Fruit fly (Drosophila melanogaster) whole organism, embryonic: ENCODE data around the gene CG8960.

Source experiments
- Atf3 ChIP-seq: fragments of 200-800 bp; sonication (Bioruptor generic); optimal IDR thresholded peaks from 3 replicates; lab custom pipeline; 2016; ENCODE audit warnings: missing biosample characterization, missing genetic modification characterization
- CG11696 ChIP-seq: fragments of 200-800 bp; sonication (Bioruptor generic); IDR thresholded peaks from 2 replicates; pipeline ENCODE4 v1.3.6; 2022; ENCODE audit warnings: missing biosample characterization, missing genetic modification characterization
- CG12104 ChIP-seq: fragments of 200-800 bp; sonication (Bioruptor generic); optimal IDR thresholded peaks from 3 replicates; lab custom pipeline; 2016; ENCODE audit warnings: missing biosample characterization, missing genetic modification characterization
- CG14710 ChIP-seq: fragments of 200-800 bp; sonication (Bioruptor generic); optimal IDR thresholded peaks from 3 replicates; lab custom pipeline; 2019; ENCODE audit warnings: missing biosample characterization, mild to moderate bottlenecking, missing genetic modification characterization, moderate library complexity
- CG15073 ChIP-seq: fragments of 200-800 bp; sonication (Bioruptor generic); optimal IDR thresholded peaks from 2 replicates; lab custom pipeline; 2016; ENCODE audit warnings: missing biosample characterization, missing genetic modification characterization
- CG16813 ChIP-seq: fragments of 200-800 bp; sonication (Bioruptor generic); IDR thresholded peaks from 3 replicates; pipeline ENCODE4 v1.3.6; 2022; ENCODE audit warnings: missing biosample characterization, missing genetic modification characterization; ENCODE audit not compliant: partially characterized antibody
- CG17829 ChIP-seq: fragments of 200-800 bp; optimal IDR thresholded peaks from 2 replicates; lab custom pipeline; 2019; ENCODE audit warnings: missing biosample characterization, mild to moderate bottlenecking, missing genetic modification characterization, moderate library complexity
- CG1792 ChIP-seq: fragments of 200-800 bp; sonication (Bioruptor generic); optimal IDR thresholded peaks from 2 replicates; lab custom pipeline; 2016; ENCODE audit warnings: missing biosample characterization, missing genetic modification characterization
- CG18262 ChIP-seq: fragments of 200-800 bp; optimal IDR thresholded peaks from 3 replicates; lab custom pipeline; 2019; ENCODE audit warnings: missing biosample characterization, mild to moderate bottlenecking, missing genetic modification characterization, moderate library complexity
- CG2116 ChIP-seq: fragments of 200-800 bp; sonication (Bioruptor generic); optimal IDR thresholded peaks from 3 replicates; lab custom pipeline; 2018; ENCODE audit warnings: missing biosample characterization, mild to moderate bottlenecking, missing genetic modification characterization
- CG2712 ChIP-seq: fragments of 200-800 bp; optimal IDR thresholded peaks from 3 replicates; lab custom pipeline; 2019; ENCODE audit warnings: missing biosample characterization, mild to moderate bottlenecking, missing genetic modification characterization, moderate library complexity
- CG30020 ChIP-seq: fragments of 200-800 bp; optimal IDR thresholded peaks from 2 replicates; lab custom pipeline; 2019; ENCODE audit warnings: missing biosample characterization, mild to moderate bottlenecking, missing genetic modification characterization, moderate library complexity
- CG30403 ChIP-seq: fragments of 200-800 bp; sonication (Bioruptor generic); optimal IDR thresholded peaks from 3 replicates; lab custom pipeline; 2016; ENCODE audit warnings: missing biosample characterization, missing genetic modification characterization
- CG34422 ChIP-seq: fragments of 200-800 bp; sonication (Bioruptor generic); IDR thresholded peaks from 3 replicates; pipeline ENCODE4 v1.3.6; 2022; ENCODE audit warnings: missing biosample characterization, missing genetic modification characterization
- CG4360 ChIP-seq: fragments of 200-800 bp; sonication (Bioruptor generic); IDR thresholded peaks from 2 replicates; pipeline ENCODE4 v1.3.6; 2022; ENCODE audit warnings: missing biosample characterization, missing genetic modification characterization
- CG4404 ChIP-seq: fragments of 200-800 bp; sonication (Bioruptor generic); IDR thresholded peaks from 2 replicates; pipeline ENCODE4 v1.3.6; 2022; ENCODE audit warnings: missing biosample characterization, missing genetic modification characterization
- CG5180 ChIP-seq: fragments of 200-800 bp; sonication (Bioruptor generic); optimal IDR thresholded peaks from 3 replicates; lab custom pipeline; 2017; ENCODE audit warnings: missing biosample characterization, missing genetic modification characterization, mild to moderate bottlenecking, moderate library complexity, missing genetic modification reagents
- CG5245 ChIP-seq: fragments of 200-800 bp; sonication (Bioruptor generic); optimal IDR thresholded peaks from 3 replicates; lab custom pipeline; 2016; ENCODE audit warnings: missing biosample characterization, missing genetic modification characterization
- CG5953 ChIP-seq: fragments of 200-800 bp; sonication (Bioruptor generic); IDR thresholded peaks from 2 replicates; pipeline ENCODE4 v1.3.6; 2022; ENCODE audit warnings: missing biosample characterization, missing genetic modification characterization
- CG6254 ChIP-seq: fragments of 200-800 bp; sonication (Bioruptor generic); optimal IDR thresholded peaks from 3 replicates; lab custom pipeline; 2017; ENCODE audit warnings: mild to moderate bottlenecking, missing biosample characterization, missing genetic modification reagents, missing genetic modification characterization
- CG7928 ChIP-seq: fragments of 200-800 bp; sonication (Bioruptor generic); optimal IDR thresholded peaks from 2 replicates; lab custom pipeline; 2017; ENCODE audit warnings: missing biosample characterization, mild to moderate bottlenecking, missing genetic modification characterization
- CG8359 ChIP-seq: fragments of 200-800 bp; sonication (Bioruptor generic); optimal IDR thresholded peaks from 2 replicates; lab custom pipeline; 2017; ENCODE audit warnings: missing biosample characterization, mild to moderate bottlenecking, missing genetic modification characterization, borderline replicate concordance
- CG9727 ChIP-seq: fragments of 200-800 bp; sonication (Bioruptor generic); optimal IDR thresholded peaks from 3 replicates; lab custom pipeline; 2017; ENCODE audit warnings: missing biosample characterization, mild to moderate bottlenecking, missing genetic modification characterization
- CG9797 ChIP-seq: fragments of 200-800 bp; sonication (Bioruptor generic); optimal IDR thresholded peaks from 3 replicates; lab custom pipeline; 2018; ENCODE audit warnings: missing biosample characterization, mild to moderate bottlenecking, missing genetic modification characterization
- Dip3 ChIP-seq: fragments of 200-800 bp; sonication (Bioruptor generic); optimal IDR thresholded peaks from 3 replicates; lab custom pipeline; 2016; ENCODE audit warnings: missing biosample characterization, missing genetic modification characterization
- Dref ChIP-seq: fragments of 200-800 bp; sonication (Bioruptor generic); IDR thresholded peaks from 2 replicates; pipeline ENCODE4 v1.3.6; 2022; ENCODE audit warnings: missing biosample characterization, missing genetic modification characterization
- Ets97D ChIP-seq: fragments of 200-800 bp; sonication (Bioruptor generic); optimal IDR thresholded peaks from 3 replicates; lab custom pipeline; 2016; ENCODE audit warnings: missing biosample characterization, missing genetic modification characterization
- Lhr ChIP-seq: fragments of 200-800 bp; sonication (Bioruptor generic); optimal IDR thresholded peaks from 3 replicates; lab custom pipeline; 2017; ENCODE audit warnings: mild to moderate bottlenecking, missing biosample characterization, missing genetic modification reagents, missing genetic modification characterization
- Med ChIP-seq: fragments of 200-800 bp; sonication (Bioruptor generic); peaks from one replicate; lab custom pipeline; 2016; ENCODE audit warnings: missing biosample characterization, missing genetic modification characterization, mild to moderate bottlenecking, inconsistent platforms, moderate library complexity
- NC2β ChIP-seq: fragments of 200-800 bp; sonication (Bioruptor generic); optimal IDR thresholded peaks from 2 replicates; lab custom pipeline; 2016; ENCODE audit warnings: missing biosample characterization, missing genetic modification characterization
- NfI ChIP-seq: fragments of 200-800 bp; sonication (Bioruptor generic); optimal IDR thresholded peaks from 3 replicates; lab custom pipeline; 2018; ENCODE audit warnings: missing biosample characterization, mild to moderate bottlenecking, missing genetic modification characterization, moderate library complexity
- Opbp ChIP-seq: fragments of 200-800 bp; sonication (Bioruptor generic); IDR thresholded peaks from 3 replicates; pipeline ENCODE4 v1.3.6; 2022; ENCODE audit warnings: missing biosample characterization, missing genetic modification characterization; ENCODE audit not compliant: partially characterized antibody
- Ptx1 ChIP-seq: fragments of 200-800 bp; sonication (Bioruptor generic); IDR thresholded peaks from 2 replicates; pipeline ENCODE4 v1.3.6; 2022; ENCODE audit warnings: missing biosample characterization, missing genetic modification characterization
- Scr ChIP-seq: fragments of 200-800 bp; sonication (Bioruptor generic); IDR thresholded peaks from 2 replicates; pipeline ENCODE4 v1.3.6; 2022; ENCODE audit warnings: missing biosample characterization, missing genetic modification characterization; ENCODE audit not compliant: partially characterized antibody
- Stat92E ChIP-seq, 3 experiments: fragments of >200 bp in 2 of 3; fragments of 200-800 bp in 1 of 3; sonication (Bioruptor generic) in 1 of 3; optimal IDR thresholded peaks; 2 replicates each; lab custom pipeline; 2017 to 2019; ENCODE audit warnings: missing biosample characterization in 3 of 3, missing genetic modification characterization in 3 of 3, mild to moderate bottlenecking in 1 of 3, moderate library complexity in 1 of 3
- Taf1 ChIP-seq: fragments of 200-800 bp; sonication (Bioruptor generic); IDR thresholded peaks from 2 replicates; pipeline ENCODE4 v1.3.6; 2022; ENCODE audit warnings: missing biosample characterization, missing genetic modification characterization
- Usf ChIP-seq: fragments of 200-800 bp; sonication (Bioruptor generic); optimal IDR thresholded peaks from 2 replicates; lab custom pipeline; 2017; ENCODE audit warnings: missing genotype, missing biosample characterization, missing genetic modification characterization
- YL-1 ChIP-seq: fragments of 200-800 bp; sonication (Bioruptor generic); optimal IDR thresholded peaks from 3 replicates; lab custom pipeline; 2017; ENCODE audit warnings: missing biosample characterization, mild to moderate bottlenecking, missing genetic modification characterization
- dan ChIP-seq: fragments of 200-800 bp; sonication (Bioruptor generic); IDR thresholded peaks from 2 replicates; pipeline ENCODE4 v1.3.6; 2022; ENCODE audit warnings: missing biosample characterization, missing genetic modification characterization
- dimm ChIP-seq: fragments of 200-800 bp; sonication (Bioruptor generic); IDR thresholded peaks from 2 replicates; pipeline ENCODE4 v1.3.6; 2022; ENCODE audit warnings: missing biosample characterization, missing genetic modification characterization
- dmrt99B ChIP-seq: fragments of 200-800 bp; sonication (Bioruptor generic); optimal IDR thresholded peaks from 2 replicates; lab custom pipeline; 2018; ENCODE audit warnings: missing biosample characterization, mild to moderate bottlenecking, missing genetic modification characterization, moderate library complexity
- gcm2 ChIP-seq: fragments of 200-800 bp; sonication (Bioruptor generic); optimal IDR thresholded peaks from 2 replicates; lab custom pipeline; 2016; ENCODE audit warnings: missing biosample characterization, missing genetic modification characterization
- pros ChIP-seq: fragments of 200-800 bp; sonication (Bioruptor generic); optimal IDR thresholded peaks from 3 replicates; lab custom pipeline; 2019; ENCODE audit warnings: missing biosample characterization, mild to moderate bottlenecking, missing genetic modification characterization, moderate library complexity
- sisA ChIP-seq: fragments of 200-800 bp; sonication (Bioruptor generic); IDR thresholded peaks from 2 replicates; pipeline ENCODE4 v1.3.6; 2022; ENCODE audit warnings: missing biosample characterization, missing genetic modification characterization
- sna ChIP-seq: fragments of 200-800 bp; sonication (Bioruptor generic); IDR thresholded peaks from 2 replicates; pipeline ENCODE4 v1.3.6; 2022; ENCODE audit warnings: missing biosample characterization, missing genetic modification characterization; ENCODE audit not compliant: partially characterized antibody
- so ChIP-seq: fragments of 200-800 bp; sonication (Bioruptor generic); IDR thresholded peaks from 3 replicates; pipeline ENCODE4 v1.3.6; 2022; ENCODE audit warnings: missing biosample characterization, missing genetic modification characterization
- ttk ChIP-seq: fragments of 200-800 bp; sonication (Bioruptor generic); IDR thresholded peaks from 2 replicates; pipeline ENCODE4 v2.1.2; 2022; ENCODE audit warnings: missing biosample characterization, missing genetic modification characterization

Gene CG8960

dm6 chr3L:2157427-2157931 lies 39.3 kb upstream of the CG8960 start (continued):
- peak; percentile 97 for TF ChIP-seq CG5180 (GFP tag; lab: Kevin White, UChicago)
- TF ChIP-seq CG9727 (GFP tag; lab: Kevin White, UChicago) = no peak
- 0 out of 2 replicates have a peak, but pooled peaks have one; percentile 10 for TF ChIP-seq CG5953 (GFP tag; lab: Robert Waterston, UW)

DNA sequence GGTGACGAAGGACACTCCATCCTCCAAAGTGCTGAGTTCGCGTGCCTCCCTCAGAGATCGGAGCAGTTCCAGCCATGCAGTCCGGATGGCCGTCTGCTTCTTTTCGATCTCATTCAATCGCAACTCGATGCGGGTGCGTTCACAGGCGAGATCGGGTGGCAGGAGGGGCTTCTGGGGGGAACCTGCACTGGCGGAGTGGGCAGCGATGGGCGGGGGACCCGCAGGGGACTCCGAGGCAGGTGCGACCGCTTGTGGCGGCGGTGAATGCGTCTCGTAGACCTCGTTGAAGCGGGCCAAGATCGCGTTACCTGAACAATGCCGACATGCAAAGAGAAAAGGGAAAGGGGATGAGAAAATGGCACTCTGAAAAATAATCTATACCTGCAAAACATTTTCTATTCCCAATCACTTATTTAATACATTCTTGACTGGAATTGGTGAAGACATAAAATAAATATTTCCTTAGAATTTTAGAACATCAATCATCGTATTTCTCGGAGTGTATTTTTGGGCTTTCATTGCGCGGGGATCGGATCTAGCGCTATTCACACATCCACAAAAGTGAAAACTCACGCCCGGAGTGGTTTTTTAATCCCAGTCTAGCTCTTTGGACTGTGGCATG lies 38.0 kb upstream of the CG8960 start:
- TF ChIP-seq CG14710 (peak; percentile 66), CG15073 (GFP tag; lab: Kevin White, UChicago) (no peak), CG9797 (GFP tag; lab: Kevin White, UChicago) (no peak), CG2712 (tag; lab: Kevin White, UChicago) (peak; percentile 83), Scr (no peak), Stat92E (GFP tag; optimal IDR thresholded peaks at IDR 0.05; lab: Kevin White, UChicago) (peak in 1 of 3 experiments; percentile 70), Med (GFP tag; lab: Kevin White, UChicago) (peak; percentile 79), dmrt99B (peak; percentile 68), Taf1 (GFP tag; lab: Robert Waterston, UW) (no peak), YL-1 (GFP tag; lab: Kevin White, UChicago) (no peak), CG34422 (GFP tag; lab: Robert Waterston, UW) (peak; percentile 56; the same call in 1 of the 3 replicates), NfI (GFP tag; lab: Kevin White, UChicago) (no peak), CG2116 (GFP tag; lab: Kevin White, UChicago) (no peak), Ptx1 (GFP tag; lab: Robert Waterston, UW) (peak; percentile 35; the same call in 1 of the 2 replicates), Ets97D (no peak), CG12104 (peak; percentile 14), CG17829 (tag; lab: Kevin White, UChicago) (peak; percentile 66), dimm (GFP tag; lab: Robert Waterston, UW) (no peak), CG5245 (peak; percentile 7), CG7928 (GFP tag; lab: Kevin White, UChicago) (no peak), ttk (GFP tag; lab: Robert Waterston, UW) (peak; percentile 69), CG11696 (GFP tag; lab: Robert Waterston, UW) (no peak), CG4360 (GFP tag; lab: Robert Waterston, UW) (no peak; the same call in 1 of the 2 replicates), CG18262 (tag; lab: Kevin White, UChicago) (peak; percentile 77), CG5180 (GFP tag; lab: Kevin White, UChicago) (peak; percentile 58), Lhr (GFP tag; lab: Kevin White, UChicago) (no peak), dan (no peak), so (GFP tag; lab: Robert Waterston, UW) (no peak), CG16813 (no peak), Dref (no peak), pros (GFP tag; lab: Kevin White, UChicago) (no peak), CG4404 (GFP tag; lab: Robert Waterston, UW) (0 out of 2 replicates have a peak, but pooled peaks have one; percentile 19), Usf (GFP tag; lab: Kevin White, UChicago) (no peak), NC2β (GFP tag; lab: Kevin White, UChicago) (no peak), CG8359 (GFP tag; lab: Kevin White, UChicago) (no peak), gcm2 (GFP tag; lab: Kevin White, UChicago) (no peak), CG6254 (GFP tag; lab: Kevin White, UChicago) (peak; percentile 55), Opbp (GFP tag; lab: Robert Waterston, UW) (no peak), CG30403 (GFP tag; lab: Kevin White, UChicago) (peak; percentile 41), CG1792 (GFP tag; lab: Kevin White, UChicago) (no peak), Dip3 (GFP tag; lab: Kevin White, UChicago) (no peak), sna (GFP tag; lab: Robert Waterston, UW) (no peak), CG30020 (tag; lab: Kevin White, UChicago) (no peak), sisA (GFP tag; lab: Robert Waterston, UW) (peak; percentile 62), Atf3 (GFP tag; lab: Kevin White, UChicago) (no peak)
